Worm (Caenorhabditis elegans): ENCODE measurements around the gene kin-18.
"Not testable (repeated sequence)": the region's sequence is repeated elsewhere in the genome, so short reads cannot be mapped to it uniquely, and the experiment has no call there.

DNA sequence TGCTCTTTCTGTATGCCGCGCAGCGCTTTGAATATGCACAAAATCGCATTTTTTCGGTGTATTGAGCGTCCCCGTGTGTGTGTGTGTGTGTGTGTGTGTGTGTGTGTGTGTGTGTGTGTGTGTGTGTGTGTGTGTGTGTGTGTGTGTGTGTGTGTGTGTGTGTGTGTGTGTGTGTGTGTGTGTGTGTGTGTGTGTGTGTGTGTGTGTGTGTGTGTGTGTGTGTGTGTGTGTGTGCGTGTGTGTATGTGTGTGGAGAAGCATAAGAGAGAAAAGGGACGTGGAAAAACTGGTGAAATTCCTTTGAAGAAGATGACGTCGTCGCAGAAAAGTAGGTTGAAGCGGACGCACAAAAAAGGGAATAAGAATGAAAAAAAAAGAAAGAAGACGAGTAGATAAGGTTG lies 15.0 kb downstream of the kin-18 start:
- TF ChIP-seq ceh-22, zip-5 (tag; optimal IDR thresholded peaks at IDR 0.05): not testable (repeated sequence)
